Fruit fly (Drosophila melanogaster) whole organism, embryonic: ENCODE measurements around the gene CG15439.

Experiments used
- Ada2b ChIP-seq: fragments of 200-800 bp; sonication (Bioruptor generic); IDR thresholded peaks from 2 replicates; pipeline ENCODE4 v1.3.6; 2022; ENCODE audit warnings: missing biosample characterization, missing genetic modification characterization
- Adf1 ChIP-seq: fragments of 200-800 bp; sonication (Bioruptor generic); IDR thresholded peaks from 2 replicates; pipeline ENCODE4 v1.3.6; 2022; ENCODE audit warnings: missing biosample characterization, missing genetic modification characterization
- Atf-2 ChIP-seq: fragments of 200-800 bp; sonication (Bioruptor generic); optimal IDR thresholded peaks from 2 replicates; lab custom pipeline; 2016; ENCODE audit warnings: missing biosample characterization, missing genetic modification characterization
- BtbVII ChIP-seq: fragments of 200-800 bp; sonication (Bioruptor generic); optimal IDR thresholded peaks from 3 replicates; lab custom pipeline; 2017; ENCODE audit warnings: missing biosample characterization, mild to moderate bottlenecking, missing genetic modification characterization
- CG1024 ChIP-seq: fragments of 200-800 bp; sonication (Bioruptor generic); IDR thresholded peaks from 2 replicates; pipeline ENCODE4 v1.3.6; 2022; ENCODE audit warnings: missing biosample characterization, missing genetic modification characterization
- CG11398 ChIP-seq: fragments of 200-800 bp; sonication (Bioruptor generic); optimal IDR thresholded peaks from 2 replicates; lab custom pipeline; 2016; ENCODE audit warnings: missing biosample characterization, missing genetic modification characterization
- CG12744 ChIP-seq: fragments of 200-800 bp; sonication (Bioruptor generic); optimal IDR thresholded peaks from 2 replicates; lab custom pipeline; 2016; ENCODE audit warnings: missing biosample characterization, missing genetic modification characterization
- CG14014 ChIP-seq: fragments of 200-800 bp; sonication (Bioruptor generic); IDR thresholded peaks from 2 replicates; pipeline ENCODE4 v1.3.6; 2022; ENCODE audit warnings: missing biosample characterization, missing genetic modification characterization
- CG14667 ChIP-seq: fragments of 200-800 bp; sonication (Bioruptor generic); IDR thresholded peaks from 2 replicates; pipeline ENCODE4 v1.3.6; 2022; ENCODE audit warnings: missing biosample characterization, missing genetic modification characterization
- CG17912 ChIP-seq: fragments of 200-800 bp; sonication (Bioruptor generic); optimal IDR thresholded peaks from 2 replicates; lab custom pipeline; 2018; ENCODE audit warnings: missing biosample characterization, mild to moderate bottlenecking, missing genetic modification characterization
- CG30403 ChIP-seq: fragments of 200-800 bp; sonication (Bioruptor generic); optimal IDR thresholded peaks from 3 replicates; lab custom pipeline; 2016; ENCODE audit warnings: missing biosample characterization, missing genetic modification characterization
- CG31388 ChIP-seq: fragments of 200-800 bp; sonication (Bioruptor generic); optimal IDR thresholded peaks from 2 replicates; lab custom pipeline; 2016; ENCODE audit warnings: missing biosample characterization, missing genetic modification characterization
- CG3995 ChIP-seq: fragments of 200-800 bp; sonication (Bioruptor generic); optimal IDR thresholded peaks from 3 replicates; lab custom pipeline; 2016; ENCODE audit warnings: missing biosample characterization, missing genetic modification characterization
- CG42726 ChIP-seq: fragments of 200-800 bp; sonication (Bioruptor generic); IDR thresholded peaks from 2 replicates; pipeline ENCODE4 v1.3.6; 2022; ENCODE audit warnings: missing biosample characterization, missing genetic modification characterization; ENCODE audit not compliant: partially characterized antibody
- CG4617 ChIP-seq: fragments of 200-800 bp; sonication (Bioruptor generic); optimal IDR thresholded peaks from 3 replicates; lab custom pipeline; 2016; ENCODE audit warnings: missing biosample characterization, missing genetic modification characterization, borderline replicate concordance
- CG5953 ChIP-seq: fragments of 200-800 bp; sonication (Bioruptor generic); IDR thresholded peaks from 2 replicates; pipeline ENCODE4 v1.3.6; 2022; ENCODE audit warnings: missing biosample characterization, missing genetic modification characterization
- CG7786 ChIP-seq: fragments of 200-800 bp; sonication (Bioruptor generic); optimal IDR thresholded peaks from 2 replicates; lab custom pipeline; 2016; ENCODE audit warnings: missing biosample characterization, missing genetic modification characterization
- CG7928 ChIP-seq: fragments of 200-800 bp; sonication (Bioruptor generic); optimal IDR thresholded peaks from 2 replicates; lab custom pipeline; 2017; ENCODE audit warnings: missing biosample characterization, mild to moderate bottlenecking, missing genetic modification characterization
- CG9609 ChIP-seq: fragments of 200-800 bp; sonication (Bioruptor generic); optimal IDR thresholded peaks from 3 replicates; lab custom pipeline; 2016; ENCODE audit warnings: missing biosample characterization, missing genetic modification characterization
- CoRest ChIP-seq: fragments of 200-800 bp; sonication (Bioruptor generic); optimal IDR thresholded peaks from 3 replicates; lab custom pipeline; 2018; ENCODE audit warnings: missing biosample characterization, mild to moderate bottlenecking, missing genetic modification characterization, moderate library complexity
- Dbx ChIP-seq: fragments of 200-800 bp; sonication (Bioruptor generic); IDR thresholded peaks from 3 replicates; pipeline ENCODE4 v1.3.6; 2022; ENCODE audit warnings: missing biosample characterization, missing genetic modification characterization
- Dll ChIP-seq: fragments of 200-800 bp; sonication (Bioruptor generic); IDR thresholded peaks from 4 replicates; pipeline ENCODE4 v1.3.6; 2022; ENCODE audit warnings: missing biosample characterization, missing genetic modification characterization; ENCODE audit not compliant: partially characterized antibody
- Hr51 ChIP-seq, 2 experiments: fragments of 200-800 bp; sonication (Bioruptor generic); optimal IDR thresholded peaks; 2 replicates in 1 of 2; 3 replicates in 1 of 2; lab custom pipeline; 2016 to 2018; ENCODE audit warnings: missing biosample characterization in 2 of 2, missing genetic modification characterization in 2 of 2, mild to moderate bottlenecking in 1 of 2, moderate library complexity in 1 of 2
- MESR4 ChIP-seq: fragments of 200-800 bp; sonication (Bioruptor generic); optimal IDR thresholded peaks from 2 replicates; lab custom pipeline; 2018; ENCODE audit warnings: missing biosample characterization, mild to moderate bottlenecking, missing genetic modification characterization, moderate library complexity
- Mrtf ChIP-seq: fragments of 200-800 bp; sonication (Bioruptor generic); IDR thresholded peaks from 3 replicates; pipeline ENCODE4 v1.3.6; 2022; ENCODE audit warnings: missing biosample characterization, missing genetic modification characterization
- Ssrp ChIP-seq: fragments of 200-800 bp; sonication (Bioruptor generic); optimal IDR thresholded peaks from 2 replicates; lab custom pipeline; 2018; ENCODE audit warnings: missing biosample characterization, mild to moderate bottlenecking, missing genetic modification characterization, moderate library complexity
- TFAM ChIP-seq: fragments of 200-800 bp; sonication (Bioruptor generic); optimal IDR thresholded peaks from 2 replicates; lab custom pipeline; 2017; ENCODE audit warnings: missing biosample characterization, missing genetic modification characterization, inconsistent platforms
- Vsx1 ChIP-seq: fragments of 200-800 bp; sonication (Bioruptor generic); optimal IDR thresholded peaks from 2 replicates; lab custom pipeline; 2017; ENCODE audit warnings: missing biosample characterization, mild to moderate bottlenecking, missing genetic modification characterization, missing genetic modification reagents
- Xbp1 ChIP-seq: fragments of 200-800 bp; sonication (Bioruptor generic); optimal IDR thresholded peaks from 3 replicates; lab custom pipeline; 2016; ENCODE audit warnings: missing biosample characterization, mild to moderate bottlenecking, missing genetic modification characterization
- YL-1 ChIP-seq: fragments of 200-800 bp; sonication (Bioruptor generic); optimal IDR thresholded peaks from 3 replicates; lab custom pipeline; 2017; ENCODE audit warnings: missing biosample characterization, mild to moderate bottlenecking, missing genetic modification characterization
- aop ChIP-seq: fragments of 200-800 bp; sonication (Bioruptor generic); IDR thresholded peaks from 2 replicates; pipeline ENCODE4 v1.3.6; 2022; ENCODE audit warnings: missing biosample characterization, missing genetic modification characterization
- ato ChIP-seq: fragments of 200-800 bp; sonication (Bioruptor generic); IDR thresholded peaks from 2 replicates; pipeline ENCODE4 v1.3.6; 2022; ENCODE audit warnings: missing biosample characterization, missing genetic modification characterization; ENCODE audit not compliant: partially characterized antibody
- cg ChIP-seq: fragments of 200-800 bp; sonication (Bioruptor generic); optimal IDR thresholded peaks from 3 replicates; lab custom pipeline; 2019; ENCODE audit warnings: missing biosample characterization, mild to moderate bottlenecking, missing genetic modification characterization, moderate library complexity
- chm ChIP-seq: fragments of 200-800 bp; sonication (Bioruptor generic); IDR thresholded peaks from 2 replicates; pipeline ENCODE4 v1.3.6; 2022; ENCODE audit warnings: missing biosample characterization, missing genetic modification characterization
- crc ChIP-seq: fragments of 200-800 bp; sonication (Bioruptor generic); optimal IDR thresholded peaks from 2 replicates; lab custom pipeline; 2016; ENCODE audit warnings: missing biosample characterization, missing genetic modification characterization
- dati ChIP-seq: fragments of 200-800 bp; sonication (Bioruptor generic); IDR thresholded peaks from 2 replicates; pipeline ENCODE4 v1.3.6; 2022; ENCODE audit warnings: missing biosample characterization, missing genetic modification characterization
- disco-r ChIP-seq: fragments of 200-800 bp; sonication (Bioruptor generic); optimal IDR thresholded peaks from 2 replicates; lab custom pipeline; 2016; ENCODE audit warnings: missing biosample characterization, missing genetic modification characterization
- dm ChIP-seq: fragments of 200-800 bp; sonication (Bioruptor generic); optimal IDR thresholded peaks from 3 replicates; lab custom pipeline; 2016; ENCODE audit warnings: missing biosample characterization, missing genetic modification characterization
- dmrt99B ChIP-seq: fragments of 200-800 bp; sonication (Bioruptor generic); optimal IDR thresholded peaks from 2 replicates; lab custom pipeline; 2018; ENCODE audit warnings: missing biosample characterization, mild to moderate bottlenecking, missing genetic modification characterization, moderate library complexity
- fd3F ChIP-seq: fragments of 200-800 bp; sonication (Bioruptor generic); optimal IDR thresholded peaks from 2 replicates; lab custom pipeline; 2018; ENCODE audit warnings: missing biosample characterization, mild to moderate bottlenecking, missing genetic modification characterization, moderate library complexity
- grn ChIP-seq: fragments of 200-800 bp; sonication (Bioruptor generic); optimal IDR thresholded peaks from 3 replicates; lab custom pipeline; 2017; ENCODE audit warnings: missing biosample characterization, missing genetic modification characterization
- jigr1 ChIP-seq: fragments of 200-800 bp; sonication (Bioruptor generic); IDR thresholded peaks from 3 replicates; pipeline ENCODE4 v1.3.6; 2022; ENCODE audit warnings: missing biosample characterization, missing genetic modification characterization
- nom ChIP-seq: fragments of 200-800 bp; sonication (Bioruptor generic); optimal IDR thresholded peaks from 2 replicates; lab custom pipeline; 2017; ENCODE audit warnings: missing biosample characterization, missing genetic modification characterization, mild to moderate bottlenecking, moderate library complexity, missing genetic modification reagents
- oc ChIP-seq: fragments of 200-800 bp; sonication (Bioruptor generic); optimal IDR thresholded peaks from 2 replicates; lab custom pipeline; 2018; ENCODE audit warnings: missing biosample characterization, mild to moderate bottlenecking, missing genetic modification characterization, moderate library complexity
- pb ChIP-seq: fragments of 200-800 bp; sonication (Bioruptor generic); optimal IDR thresholded peaks from 3 replicates; lab custom pipeline; 2016; ENCODE audit warnings: missing biosample characterization, missing genetic modification characterization
- pros ChIP-seq: fragments of 200-800 bp; sonication (Bioruptor generic); optimal IDR thresholded peaks from 3 replicates; lab custom pipeline; 2019; ENCODE audit warnings: missing biosample characterization, mild to moderate bottlenecking, missing genetic modification characterization, moderate library complexity
- sr ChIP-seq: fragments of 200-800 bp; sonication (Bioruptor generic); IDR thresholded peaks from 3 replicates; pipeline ENCODE4 v1.3.6; 2022; ENCODE audit warnings: missing biosample characterization, missing genetic modification characterization
- tap ChIP-seq: fragments of 200-800 bp; optimal IDR thresholded peaks from 3 replicates; lab custom pipeline; 2019; ENCODE audit warnings: missing biosample characterization, mild to moderate bottlenecking, missing genetic modification characterization, moderate library complexity
- twi ChIP-seq: fragments of 200-800 bp; optimal IDR thresholded peaks from 2 replicates; lab custom pipeline; 2019; ENCODE audit warnings: missing biosample characterization, mild to moderate bottlenecking, missing genetic modification characterization, moderate library complexity
- unpg ChIP-seq: fragments of 200-800 bp; sonication (Bioruptor generic); optimal IDR thresholded peaks from 3 replicates; lab custom pipeline; 2018; ENCODE audit warnings: missing biosample characterization, mild to moderate bottlenecking, missing genetic modification characterization, moderate library complexity
- zen2 ChIP-seq: fragments of 200-800 bp; sonication (Bioruptor generic); IDR thresholded peaks from 3 replicates; pipeline ENCODE4 v1.3.6; 2022; ENCODE audit warnings: missing biosample characterization, missing genetic modification characterization; ENCODE audit not compliant: partially characterized antibody

CG15439 gene

dm6 chr2L:4459543-4459942 is 6.7 kb upstream of the CG15439 start, which contains the start of the genes mRpL27 and CG15435 (continued):
- TF ChIP-seq oc (tag; lab: Kevin White, UChicago) (no peak), Mrtf (GFP tag; lab: Robert Waterston, UW) (no peak), CG9609 (GFP tag; lab: Kevin White, UChicago) (no peak), crc (GFP tag; lab: Kevin White, UChicago) (no peak), Ada2b (GFP tag; lab: Robert Waterston, UW) (no peak), CG31388 (GFP tag; lab: Kevin White, UChicago) (no peak), tap (tag; lab: Kevin White, UChicago) (no peak), dm (GFP tag; lab: Kevin White, UChicago) (peak; percentile 3), Dbx (GFP tag; lab: Robert Waterston, UW) (no peak), grn (GFP tag; lab: Kevin White, UChicago) (no peak), CG4617 (GFP tag; lab: Kevin White, UChicago) (peak; percentile 42), CG5953 (GFP tag; lab: Robert Waterston, UW) (no peak), cg (GFP tag; lab: Kevin White, UChicago) (no peak), unpg (GFP tag; lab: Kevin White, UChicago) (peak; percentile 46), Vsx1 (GFP tag; lab: Kevin White, UChicago) (no peak), TFAM (GFP tag; lab: Kevin White, UChicago) (no peak), pb (GFP tag; lab: Kevin White, UChicago) (no peak), Dll (no peak), ato (GFP tag; lab: Robert Waterston, UW) (no peak), CG42726 (GFP tag; lab: Robert Waterston, UW) (no peak), sr (GFP tag; lab: Robert Waterston, UW) (0 out of 3 replicates have a peak, but pooled peaks have one; percentile 22), CG11398 (GFP tag; lab: Kevin White, UChicago) (no peak), chm (no peak), CG7786 (no peak), Hr51 (GFP tag; optimal IDR thresholded peaks at IDR 0.05; lab: Kevin White, UChicago) (peak in 1 of 2 experiments; percentile 44), CG30403 (peak; percentile 54), Atf-2 (no peak), CoRest (tag; lab: Kevin White, UChicago) (peak; percentile 61), Adf1 (GFP tag; lab: Robert Waterston, UW) (no peak), jigr1 (GFP tag; lab: Robert Waterston, UW) (no peak), dmrt99B (tag; lab: Kevin White, UChicago) (peak; percentile 15), zen2 (GFP tag; lab: Robert Waterston, UW) (no peak), CG7928 (GFP tag; lab: Kevin White, UChicago) (no peak), nom (peak; percentile 17), CG17912 (GFP tag; lab: Kevin White, UChicago) (peak; percentile 27), Ssrp (tag; lab: Kevin White, UChicago) (no peak), disco-r (GFP tag; lab: Kevin White, UChicago) (no peak), CG14667 (GFP tag; lab: Robert Waterston, UW) (no peak), YL-1 (peak; percentile 75), fd3F (no peak), CG3995 (GFP tag; lab: Kevin White, UChicago) (peak; percentile 4), Xbp1 (GFP tag; lab: Kevin White, UChicago) (peak; percentile 26), CG14014 (GFP tag; lab: Robert Waterston, UW) (no peak), twi (tag; lab: Kevin White, UChicago) (peak; percentile 65), aop (GFP tag; lab: Robert Waterston, UW) (no peak), pros (GFP tag; lab: Kevin White, UChicago) (no peak), BtbVII (GFP tag; lab: Kevin White, UChicago) (no peak), dati (no peak), CG12744 (no peak), CG1024 (GFP tag; lab: Robert Waterston, UW) (no peak), MESR4 (GFP tag; lab: Kevin White, UChicago) (no peak)
